Worm (Caenorhabditis elegans) whole organism, young adult: Measurements from ENCODE around the gene C35B8.3.
A peak's percentile ranks its signal among the peaks of the same experiment; 100 is the strongest.

ENCODE experiments used
- B0019.2 ChIP-seq: fragments of 200-800 bp; sonication (Bioruptor generic); conservative IDR thresholded peaks from 2 replicates; pipeline ENCODE4 v1.3.6; 2022; ENCODE audit warnings: missing genetic modification reagents, missing genetic modification characterization, missing compliant biosample characterization
- B0035.1 ChIP-seq: sonication (generic microtip); optimal IDR thresholded peaks from 2 replicates; lab custom pipeline; 2016; ENCODE audit warnings: missing genetic modification characterization, mild to moderate bottlenecking, missing compliant biosample characterization, missing genotype, missing genetic modification reagents
- D2030.7 ChIP-seq: fragments of 200-800 bp; sonication (Bioruptor generic); IDR thresholded peaks from 2 replicates; pipeline ENCODE4 v1.3.6; 2022; ENCODE audit warnings: missing genetic modification reagents, missing genetic modification characterization, missing compliant biosample characterization
- F33H1.4 ChIP-seq: fragments of 200-800 bp; sonication (Bioruptor generic); IDR thresholded peaks from 2 replicates; pipeline ENCODE4 v1.3.6; 2022; ENCODE audit warnings: missing genetic modification reagents, missing genetic modification characterization, missing compliant biosample characterization
- F37B4.10 ChIP-seq: fragments of 200-800 bp; sonication (Bioruptor generic); IDR thresholded peaks from 2 replicates; pipeline ENCODE4 v1.3.6; 2022; ENCODE audit warnings: missing genetic modification characterization, missing compliant biosample characterization
- F39B2.1 ChIP-seq: fragments of 200-800 bp; sonication (Bioruptor generic); IDR thresholded peaks from 2 replicates; pipeline ENCODE4 v1.3.6; 2022; ENCODE audit warnings: missing genetic modification reagents, missing genetic modification characterization, missing compliant biosample characterization
- F52B5.7 ChIP-seq: sonication (generic microtip); optimal IDR thresholded peaks from 2 replicates; lab custom pipeline; 2016; ENCODE audit warnings: mild to moderate bottlenecking, missing genetic modification characterization, missing compliant biosample characterization
- F57C9.4 ChIP-seq: sonication (generic microtip); optimal IDR thresholded peaks from 2 replicates; lab custom pipeline; 2017; ENCODE audit warnings: mild to moderate bottlenecking, missing genetic modification characterization, missing compliant biosample characterization
- Y53F4B.3 ChIP-seq: fragments of 200-800 bp; sonication (Bioruptor generic); IDR thresholded peaks from 2 replicates; pipeline ENCODE4 v1.3.6; 2022; ENCODE audit warnings: missing genetic modification reagents, missing genetic modification characterization, missing compliant biosample characterization
- Y56A3A.18 ChIP-seq: fragments of 200-800 bp; sonication (Bioruptor generic); IDR thresholded peaks from 2 replicates; pipeline ENCODE4 v1.3.6; 2022; ENCODE audit warnings: missing genetic modification reagents, missing genetic modification characterization, missing compliant biosample characterization
- akir-1 ChIP-seq: fragments of 200-800 bp; sonication (Bioruptor generic); optimal IDR thresholded peaks from 2 replicates; lab custom pipeline; 2018; ENCODE audit warnings: mild to moderate bottlenecking, missing genetic modification characterization, moderate library complexity, missing compliant biosample characterization
- atf-7 ChIP-seq: sonication (generic microtip); optimal IDR thresholded peaks from 2 replicates; lab custom pipeline; 2017; ENCODE audit warnings: mild to moderate bottlenecking, missing genetic modification characterization, missing compliant biosample characterization
- athp-1 ChIP-seq: sonication (generic microtip); optimal IDR thresholded peaks from 2 replicates; lab custom pipeline; 2017; ENCODE audit warnings: mild to moderate bottlenecking, missing genetic modification characterization, missing compliant biosample characterization
- attf-3 ChIP-seq: fragments of 200-800 bp; sonication (Bioruptor generic); conservative IDR thresholded peaks from 2 replicates; pipeline ENCODE4 v1.3.6; 2022; ENCODE audit warnings: missing genetic modification reagents, missing genetic modification characterization, missing compliant biosample characterization
- attf-5 ChIP-seq: fragments of 200-800 bp; sonication (Bioruptor generic); optimal IDR thresholded peaks from 2 replicates; lab custom pipeline; 2018; ENCODE audit warnings: mild to moderate bottlenecking, missing genetic modification characterization, missing compliant biosample characterization
- attf-6 ChIP-seq: fragments of 200-800 bp; sonication (Bioruptor generic); IDR thresholded peaks from 2 replicates; pipeline ENCODE4 v1.3.6; 2022; ENCODE audit warnings: missing genetic modification reagents, missing genetic modification characterization, missing compliant biosample characterization
- bed-1 ChIP-seq: fragments of 200-800 bp; sonication (Bioruptor generic); IDR thresholded peaks from 2 replicates; pipeline ENCODE4 v1.3.6; 2022; ENCODE audit warnings: missing genetic modification reagents, missing genetic modification characterization, missing compliant biosample characterization
- cebp-1 ChIP-seq, 2 experiments: fragments of 200-800 bp in 1 of 2; sonication (Bioruptor generic) in 1 of 2; sonication (generic microtip) in 1 of 2; IDR thresholded peaks in 1 of 2; optimal IDR thresholded peaks in 1 of 2; 2 replicates each; pipeline versions ENCODE4 v1.3.6 to Lab custom; 2017 to 2022; ENCODE audit warnings: missing compliant biosample characterization in 2 of 2, missing genetic modification characterization in 2 of 2, mild to moderate bottlenecking in 1 of 2, missing genetic modification reagents in 1 of 2, moderate library complexity in 1 of 2
- ceh-27 ChIP-seq: fragments of 200-800 bp; sonication (Bioruptor generic); optimal IDR thresholded peaks from 2 replicates; lab custom pipeline; 2018; ENCODE audit warnings: mild to moderate bottlenecking, missing genetic modification characterization, moderate library complexity, missing compliant biosample characterization
- egl-18 ChIP-seq: fragments of 200-800 bp; sonication (Bioruptor generic); IDR thresholded peaks from 2 replicates; pipeline ENCODE4 v1.3.6; 2022; ENCODE audit warnings: missing genetic modification reagents, missing genetic modification characterization, missing compliant biosample characterization
- egl-44 ChIP-seq: fragments of 200-800 bp; sonication (Bioruptor generic); IDR thresholded peaks from 2 replicates; pipeline ENCODE4 v1.3.6; 2022; ENCODE audit warnings: missing genetic modification reagents, missing genetic modification characterization, missing compliant biosample characterization
- hmg-1.2 ChIP-seq: fragments of 200-800 bp; sonication (Bioruptor generic); IDR thresholded peaks from 2 replicates; pipeline ENCODE4 v1.3.6; 2022; ENCODE audit warnings: missing genetic modification reagents, missing genetic modification characterization, missing compliant biosample characterization
- lag-1 ChIP-seq: fragments of 200-800 bp; sonication (Bioruptor generic); IDR thresholded peaks from 2 replicates; pipeline ENCODE4 v1.3.6; 2022; ENCODE audit warnings: missing genetic modification reagents, missing genetic modification characterization, missing compliant biosample characterization
- let-526 ChIP-seq: fragments of 200-800 bp; sonication (Bioruptor generic); IDR thresholded peaks from 2 replicates; pipeline ENCODE4 v1.3.6; 2022; ENCODE audit warnings: missing genetic modification reagents, missing genetic modification characterization, missing compliant biosample characterization
- let-607 ChIP-seq, 2 experiments: fragments of 200-800 bp in 1 of 2; sonication (Bioruptor generic) in 1 of 2; sonication (generic microtip) in 1 of 2; optimal IDR thresholded peaks; 2 replicates each; lab custom pipeline; 2016 to 2018; ENCODE audit warnings: mild to moderate bottlenecking in 2 of 2, missing compliant biosample characterization in 2 of 2, missing genetic modification characterization in 2 of 2, moderate library complexity in 2 of 2, missing genotype in 1 of 2
- lin-26 ChIP-seq: fragments of 200-800 bp; sonication (Bioruptor generic); IDR thresholded peaks from 2 replicates; pipeline ENCODE4 v1.3.6; 2022; ENCODE audit warnings: missing genetic modification reagents, missing genetic modification characterization, missing compliant biosample characterization
- lin-40 ChIP-seq: sonication (generic microtip); optimal IDR thresholded peaks from 2 replicates; lab custom pipeline; 2016; ENCODE audit warnings: missing genetic modification characterization, mild to moderate bottlenecking, missing compliant biosample characterization, missing genotype, missing genetic modification reagents
- lin-54 ChIP-seq: fragments of 200-800 bp; sonication (Bioruptor generic); optimal IDR thresholded peaks from 2 replicates; lab custom pipeline; 2018; ENCODE audit warnings: mild to moderate bottlenecking, missing genetic modification characterization, missing compliant biosample characterization
- lsl-1 ChIP-seq: fragments of 200-800 bp; sonication (Bioruptor generic); optimal IDR thresholded peaks from 2 replicates; lab custom pipeline; 2018; ENCODE audit warnings: mild to moderate bottlenecking, missing genetic modification characterization, moderate library complexity, missing compliant biosample characterization
- mcd-1 ChIP-seq: fragments of 200-800 bp; sonication (Bioruptor generic); IDR thresholded peaks from 2 replicates; pipeline ENCODE4 v1.3.6; 2022; ENCODE audit warnings: missing genetic modification reagents, missing genetic modification characterization, missing compliant biosample characterization
- nfya-1 ChIP-seq: sonication (generic microtip); optimal IDR thresholded peaks from 2 replicates; lab custom pipeline; 2017; ENCODE audit warnings: antibody characterized with exemption, missing compliant biosample characterization, missing genetic modification characterization, borderline replicate concordance; ENCODE audit not compliant: insufficient read depth
- nhr-120 ChIP-seq: fragments of 200-800 bp; sonication (Bioruptor generic); IDR thresholded peaks from 2 replicates; pipeline ENCODE4 v1.3.6; 2022; ENCODE audit warnings: missing genetic modification characterization, missing compliant biosample characterization
- nhr-179 ChIP-seq: sonication (generic microtip); optimal IDR thresholded peaks from 2 replicates; lab custom pipeline; 2016; ENCODE audit warnings: mild to moderate bottlenecking, missing genetic modification characterization, missing compliant biosample characterization
- nhr-27 ChIP-seq: fragments of 200-800 bp; sonication (Bioruptor generic); optimal IDR thresholded peaks from 2 replicates; lab custom pipeline; 2018; ENCODE audit warnings: mild to moderate bottlenecking, missing genetic modification characterization, moderate library complexity, missing compliant biosample characterization
- nhr-90 ChIP-seq: sonication (generic microtip); optimal IDR thresholded peaks from 2 replicates; lab custom pipeline; 2016; ENCODE audit warnings: missing genotype, mild to moderate bottlenecking, missing genetic modification characterization, missing compliant biosample characterization
- pbrm-1 ChIP-seq: fragments of 200-800 bp; sonication (Bioruptor generic); IDR thresholded peaks from 2 replicates; pipeline ENCODE4 v1.3.6; 2022; ENCODE audit warnings: missing genetic modification reagents, missing genetic modification characterization, missing compliant biosample characterization
- pha-4 ChIP-seq: fragments of 150-350 bp; sonication (generic microtip); optimal IDR thresholded peaks from 2 replicates; lab custom pipeline; 2014; ENCODE audit warnings: missing biosample characterization, missing genetic modification reagents, missing genetic modification characterization
- rpc-1 ChIP-seq, 2 experiments: fragments of 150-350 bp in 1 of 2; sonication (generic microtip) in 1 of 2; optimal IDR thresholded peaks; 2 replicates each; lab custom pipeline; 2014 to 2018; ENCODE audit warnings: missing biosample characterization in 1 of 2, missing genetic modification characterization in 1 of 2, missing genetic modification reagents in 1 of 2, missing genotype in 1 of 2
- sdz-38 ChIP-seq: sonication (generic microtip); optimal IDR thresholded peaks from 2 replicates; lab custom pipeline; 2016; ENCODE audit warnings: missing genotype, missing genetic modification characterization, missing compliant biosample characterization
- tbp1 ChIP-seq: fragments of 200-800 bp; sonication (Bioruptor generic); optimal IDR thresholded peaks from 2 replicates; lab custom pipeline; 2018; ENCODE audit warnings: mild to moderate bottlenecking, missing genetic modification characterization, missing compliant biosample characterization
- unc-62 ChIP-seq: fragments of 150-350 bp; optimal IDR thresholded peaks from 2 replicates; lab custom pipeline; 2014; ENCODE audit warnings: missing biosample characterization, missing genetic modification reagents, missing genetic modification characterization
- xnd-1 ChIP-seq: sonication (generic microtip); optimal IDR thresholded peaks from 2 replicates; lab custom pipeline; 2016; ENCODE audit warnings: missing genotype, missing genetic modification reagents, missing genetic modification characterization, missing compliant biosample characterization
- zfh-2 ChIP-seq: fragments of 200-800 bp; sonication (Bioruptor generic); conservative IDR thresholded peaks from 2 replicates; pipeline ENCODE4 v1.3.6; 2022; ENCODE audit warnings: missing genetic modification reagents, missing genetic modification characterization, missing compliant biosample characterization
- zim-3 ChIP-seq: sonication (generic microtip); optimal IDR thresholded peaks from 2 replicates; lab custom pipeline; 2017; ENCODE audit warnings: mild to moderate bottlenecking, missing genetic modification characterization, moderate library complexity, missing compliant biosample characterization
- ztf-18 ChIP-seq: sonication (generic microtip); optimal IDR thresholded peaks from 2 replicates; lab custom pipeline; 2016; ENCODE audit warnings: missing genotype, mild to moderate bottlenecking, missing genetic modification characterization, missing compliant biosample characterization
- ztf-26 ChIP-seq: sonication (generic microtip); optimal IDR thresholded peaks from 2 replicates; lab custom pipeline; 2017; ENCODE audit warnings: missing genetic modification characterization, missing compliant biosample characterization
- ztf-3 ChIP-seq: fragments of 200-800 bp; sonication (Bioruptor generic); optimal IDR thresholded peaks from 2 replicates; lab custom pipeline; 2018; ENCODE audit warnings: mild to moderate bottlenecking, missing genetic modification characterization, missing compliant biosample characterization
- ztf-6 ChIP-seq: fragments of 200-800 bp; sonication (Bioruptor generic); IDR thresholded peaks from 2 replicates; pipeline ENCODE4 v1.3.6; 2022; ENCODE audit warnings: missing genetic modification reagents, missing genetic modification characterization, missing compliant biosample characterization

Gene C35B8.3

ce11 chrX:9213873-9214341 is at the start of gene C35B8.3:
TSS of gene C35B8.3 (plus strand) at chrX:9213923.
- TF ChIP-seq ztf-6 (GFP tag; lab: Robert Waterston, UW) (no peak), sdz-38 (tag; lab: Kevin White, UChicago) (no peak), F39B2.1 (GFP tag; lab: Robert Waterston, UW) (no peak), ztf-26 (tag; lab: Kevin White, UChicago) (peak; percentile 61), lag-1 (GFP tag; lab: Robert Waterston, UW) (no peak), ceh-27 (GFP tag; lab: Kevin White, UChicago) (no peak), nfya-1 (tag; lab: Kevin White, UChicago) (no peak), ztf-18 (tag; lab: Kevin White, UChicago) (no peak), nhr-179 (tag; lab: Kevin White, UChicago) (no peak), cebp-1 (GFP tag; IDR thresholded peaks at IDR 0.05; lab: Robert Waterston, UW) (no peak), cebp-1 (tag; optimal IDR thresholded peaks at IDR 0.05; lab: Kevin White, UChicago) (peak; percentile 70), lin-26 (GFP tag; lab: Robert Waterston, UW) (no peak), let-526 (GFP tag; lab: Robert Waterston, UW) (0 out of 2 replicates have a peak, but pooled peaks have one; percentile 28), athp-1 (no peak), unc-62 (GFP tag; lab: Kevin White, UChicago) (peak; percentile 92), egl-18 (GFP tag; lab: Robert Waterston, UW) (no peak), mcd-1 (GFP tag; lab: Robert Waterston, UW) (no peak), nhr-90 (peak; percentile 36), B0035.1 (tag; lab: Kevin White, UChicago) (no peak), lin-40 (tag; lab: Kevin White, UChicago) (peak; percentile 51), hmg-1.2 (no peak), ztf-3 (GFP tag; lab: Kevin White, UChicago) (no peak), D2030.7 (GFP tag; lab: Robert Waterston, UW) (no peak), let-607 (tag; optimal IDR thresholded peaks at IDR 0.05; lab: Kevin White, UChicago) (no peak), tbp1 (GFP tag; lab: Kevin White, UChicago) (peak; percentile 15), rpc-1 (optimal IDR thresholded peaks at IDR 0.05; lab: Kevin White, UChicago) (no peak), rpc-1 (tag; optimal IDR thresholded peaks at IDR 0.05; lab: Kevin White, UChicago) (no peak), nhr-120 (GFP tag; lab: Robert Waterston, UW) (no peak), B0019.2 (GFP tag; lab: Robert Waterston, UW) (no peak), pbrm-1 (GFP tag; lab: Robert Waterston, UW) (no peak), lin-54 (GFP tag; lab: Kevin White, UChicago) (no peak), Y53F4B.3 (no peak), pha-4 (tag; lab: Kevin White, UChicago) (no peak), nhr-27 (tag; lab: Kevin White, UChicago) (no peak), attf-5 (GFP tag; lab: Kevin White, UChicago) (no peak), attf-6 (GFP tag; lab: Robert Waterston, UW) (no peak), F52B5.7 (tag; lab: Kevin White, UChicago) (no peak), F33H1.4 (GFP tag; lab: Robert Waterston, UW) (no peak), zim-3 (tag; lab: Kevin White, UChicago) (no peak), attf-3 (no peak), akir-1 (GFP tag; lab: Kevin White, UChicago) (no peak), bed-1 (no peak), F37B4.10 (GFP tag; lab: Robert Waterston, UW) (no peak), egl-44 (GFP tag; lab: Robert Waterston, UW) (no peak), lsl-1 (no peak), F57C9.4 (tag; lab: Kevin White, UChicago) (no peak), atf-7 (tag; lab: Kevin White, UChicago) (peak; percentile 48), zfh-2 (no peak), Y56A3A.18 (GFP tag; lab: Robert Waterston, UW) (no peak), xnd-1 (tag; lab: Kevin White, UChicago) (no peak)
